Fruit fly (Drosophila melanogaster) whole organism, wandering third instar larva: ENCODE results near the gene vib.
A peak's percentile ranks its signal among the peaks of the same experiment; 100 is the strongest.

Experiments used
- CG32264 ChIP-seq: fragments of 200-800 bp; sonication (Bioruptor generic); optimal IDR thresholded peaks from 2 replicates; lab custom pipeline; 2016; ENCODE audit warnings: missing biosample characterization, missing genetic modification characterization
- CG9705 ChIP-seq: fragments of 200-800 bp; sonication (Bioruptor generic); optimal IDR thresholded peaks from 2 replicates; lab custom pipeline; 2018; ENCODE audit warnings: missing biosample characterization, mild to moderate bottlenecking, missing genetic modification characterization
- CrebA ChIP-seq: fragments of 200-800 bp; sonication (Bioruptor generic); optimal IDR thresholded peaks from 2 replicates; lab custom pipeline; 2016; ENCODE audit warnings: missing biosample characterization, mild to moderate bottlenecking, missing genetic modification characterization, borderline replicate concordance
- Dfd ChIP-seq: fragments of >200 bp; optimal IDR thresholded peaks from 2 replicates; lab custom pipeline; 2017; ENCODE audit warnings: missing biosample characterization, missing genetic modification characterization
- Dif ChIP-seq: fragments of 200-275, 200-300 bp; sonication (Bioruptor generic); optimal IDR thresholded peaks from 2 replicates; lab custom pipeline; 2018; ENCODE audit warnings: missing biosample characterization, missing genetic modification characterization; ENCODE audit not compliant: partially characterized antibody
- HLH106 ChIP-seq: fragments of 200-800 bp; optimal IDR thresholded peaks from 3 replicates; lab custom pipeline; 2019; ENCODE audit warnings: missing biosample characterization, mild to moderate bottlenecking, missing genetic modification characterization, moderate library complexity
- Hnf4 ChIP-seq: fragments of 200-800 bp; sonication (Bioruptor generic); optimal IDR thresholded peaks from 2 replicates; lab custom pipeline; 2016; ENCODE audit warnings: missing biosample characterization, mild to moderate bottlenecking, missing genetic modification characterization
- Myc ChIP-seq: fragments of >200 bp; optimal IDR thresholded peaks from 2 replicates; lab custom pipeline; 2017
- OdsH ChIP-seq: fragments of 200-800 bp; sonication (Bioruptor generic); optimal IDR thresholded peaks from 2 replicates; lab custom pipeline; 2016; ENCODE audit warnings: missing biosample characterization, mild to moderate bottlenecking, missing genetic modification characterization
- Sp1 ChIP-seq: fragments of 200-800 bp; sonication (Bioruptor generic); optimal IDR thresholded peaks from 3 replicates; lab custom pipeline; 2019; ENCODE audit warnings: missing biosample characterization, mild to moderate bottlenecking, missing genetic modification characterization, moderate library complexity
- Vsx2 ChIP-seq: fragments of 200-300, 225-300 bp; sonication (Bioruptor generic); optimal IDR thresholded peaks from 2 replicates; lab custom pipeline; 2018; ENCODE audit warnings: missing biosample characterization, missing genetic modification characterization; ENCODE audit not compliant: partially characterized antibody
- br ChIP-seq: fragments of 200-800 bp; sonication (Bioruptor generic); optimal IDR thresholded peaks from 2 replicates; lab custom pipeline; 2016; ENCODE audit warnings: missing biosample characterization, missing genetic modification characterization
- brk ChIP-seq: fragments of 200-800 bp; sonication (Bioruptor generic); optimal IDR thresholded peaks from 2 replicates; lab custom pipeline; 2016; ENCODE audit warnings: missing biosample characterization, mild to moderate bottlenecking, missing genetic modification characterization
- dl ChIP-seq, 2 experiments: fragments of 175-275, 200-275 bp in 1 of 2; fragments of 200-275 bp in 1 of 2; sonication (Bioruptor generic); optimal IDR thresholded peaks; lab custom pipeline; 2018; ENCODE audit warnings: mild to moderate bottlenecking in 2 of 2, missing biosample characterization in 2 of 2, missing genetic modification characterization in 2 of 2, moderate library complexity in 2 of 2; ENCODE audit not compliant: partially characterized antibody in 2 of 2, insufficient read depth in 1 of 2
- dmrt93B ChIP-seq: fragments of 200-800 bp; sonication (Bioruptor generic); optimal IDR thresholded peaks from 2 replicates; lab custom pipeline; 2018; ENCODE audit warnings: missing biosample characterization, mild to moderate bottlenecking, missing genetic modification characterization
- dsf ChIP-seq: sonication (Bioruptor generic); optimal IDR thresholded peaks from 2 replicates; lab custom pipeline; 2016; ENCODE audit warnings: missing biosample characterization, missing genetic modification characterization, borderline replicate concordance
- ey ChIP-seq: fragments of 200-800 bp; sonication (Bioruptor generic); optimal IDR thresholded peaks from 2 replicates; lab custom pipeline; 2016; ENCODE audit warnings: missing biosample characterization, missing genetic modification characterization
- foxo ChIP-seq, 2 experiments: fragments of 200-800 bp; sonication (Bioruptor generic); optimal IDR thresholded peaks; 2 replicates in 1 of 2; 3 replicates in 1 of 2; lab custom pipeline; 2016 to 2017; ENCODE audit warnings: missing biosample characterization in 2 of 2, missing genetic modification characterization in 2 of 2
- fru ChIP-seq: fragments of 200-800 bp; sonication (Bioruptor generic); optimal IDR thresholded peaks from 3 replicates; lab custom pipeline; 2016; ENCODE audit warnings: missing biosample characterization, mild to moderate bottlenecking, missing genetic modification characterization
- h ChIP-seq: fragments of 200-800 bp; sonication (Bioruptor generic); optimal IDR thresholded peaks from 3 replicates; lab custom pipeline; 2016; ENCODE audit warnings: missing biosample characterization, mild to moderate bottlenecking, missing genetic modification characterization
- jim ChIP-seq: fragments of 175-275, 200-325 bp; sonication (Bioruptor generic); optimal IDR thresholded peaks from 2 replicates; lab custom pipeline; 2016; ENCODE audit warnings: missing biosample characterization, mild to moderate bottlenecking, missing genetic modification characterization
- lola ChIP-seq: fragments of >200 bp; optimal IDR thresholded peaks from 2 replicates; lab custom pipeline; 2017; ENCODE audit warnings: missing biosample characterization, missing genetic modification characterization
- psq ChIP-seq: fragments of 200-800 bp; sonication (Bioruptor generic); optimal IDR thresholded peaks from 3 replicates; lab custom pipeline; 2017; ENCODE audit warnings: missing biosample characterization, mild to moderate bottlenecking, missing genetic modification characterization, moderate library complexity
- rgr ChIP-seq: fragments of 200-800 bp; sonication (Bioruptor generic); optimal IDR thresholded peaks from 3 replicates; lab custom pipeline; 2016; ENCODE audit warnings: missing biosample characterization, mild to moderate bottlenecking, missing genetic modification characterization
- sv ChIP-seq: fragments of 200-800 bp; sonication (Bioruptor generic); optimal IDR thresholded peaks from 3 replicates; lab custom pipeline; 2016; ENCODE audit warnings: missing biosample characterization, missing genetic modification characterization
- tai ChIP-seq: sonication (Bioruptor generic); optimal IDR thresholded peaks from 2 replicates; lab custom pipeline; 2016; ENCODE audit warnings: missing biosample characterization, missing genetic modification characterization
- woc ChIP-seq: sonication (Bioruptor generic); optimal IDR thresholded peaks from 2 replicates; lab custom pipeline; 2016; ENCODE audit warnings: missing biosample characterization, mild to moderate bottlenecking, missing genetic modification characterization

Gene vib

dm6 chr3R:19228080-19228479 lies 1.6 kb upstream of the vib start, which contains the start of gene CG11703:
CG11703 (minus strand) TSS chr3R:19228180.
- TF ChIP-seq Dfd (GFP tag; lab: Kevin White, UChicago) = no peak
- no peak for TF ChIP-seq brk
- TF ChIP-seq, all 38 proteins: peak for 0

- TF ChIP-seq Dif (GFP tag; lab: Kevin White, UChicago) (peak; percentile 43), dl (GFP tag; optimal IDR thresholded peaks at IDR 0.05; lab: Kevin White, UChicago; ENCODE audit: insufficient read depth in 1 of 2, partially characterized antibody in 2 of 2) (peak; percentile 1 to 58), dsf (no peak), CrebA (peak; percentile 52)
Observed at dm6 chr3R:19225446-19225955, 950 bp downstream of the vib start.

- TF ChIP-seq Dif (GFP tag; lab: Kevin White, UChicago) (no peak), Sp1 (GFP tag; lab: Kevin White, UChicago) (no peak), h (GFP tag; lab: Kevin White, UChicago) (peak; percentile 74), rgr (GFP tag; lab: Kevin White, UChicago) (no peak)
Observed at dm6 chr3R:19223369-19223768, 3.1 kb downstream of the vib start.

dm6 chr3R:19221350-19221749 lies 5.1 kb downstream of the vib start:
- no peak for TF ChIP-seq dmrt93B (GFP tag; lab: Kevin White, UChicago)
- TF ChIP-seq, all 38 proteins: peak for 0

- TF ChIP-seq fru (no peak), br (GFP tag; lab: Kevin White, UChicago) (no peak), CG32264 (GFP tag; lab: Kevin White, UChicago) (no peak), Dfd (GFP tag; lab: Kevin White, UChicago) (no peak), Vsx2 (GFP tag; lab: Kevin White, UChicago) (no peak), lola (GFP tag; lab: Kevin White, UChicago) (no peak), Myc (no peak), dl (GFP tag; optimal IDR thresholded peaks at IDR 0.05; lab: Kevin White, UChicago; ENCODE audit: insufficient read depth in 1 of 2, partially characterized antibody in 2 of 2) (no peak), jim (GFP tag; lab: Kevin White, UChicago) (no peak)
Observed at dm6 chr3R:19212545-19213176, 13.8 kb downstream of the vib start.

dm6 chr3R:19211778-19212177 lies 14.7 kb downstream of the vib start, which contains the start of gene cry:
cry (plus strand) TSS chr3R:19212154.
- no peak for TF ChIP-seq CG32264 (GFP tag; lab: Kevin White, UChicago)
- TF ChIP-seq br (GFP tag; lab: Kevin White, UChicago) = peak; percentile 61
- peak; percentile 66 for TF ChIP-seq ey (GFP tag; lab: Kevin White, UChicago)
- TF ChIP-seq tai (GFP tag; lab: Kevin White, UChicago) = peak; percentile 42
- peak; percentile 79 for TF ChIP-seq HLH106
- peak; percentile 80 for TF ChIP-seq rgr (GFP tag; lab: Kevin White, UChicago)
- TF ChIP-seq psq = peak; percentile 78
- TF ChIP-seq foxo (GFP tag; optimal IDR thresholded peaks at IDR 0.05; lab: Kevin White, UChicago) = peak in 1 of 2 experiments; percentile 79
- peak; percentile 81 for TF ChIP-seq fru
- peak; percentile 83 for TF ChIP-seq h (GFP tag; lab: Kevin White, UChicago)
- peak; percentile 49 for TF ChIP-seq CG9705 (GFP tag; lab: Kevin White, UChicago)
- no peak for TF ChIP-seq Dfd (GFP tag; lab: Kevin White, UChicago)
- TF ChIP-seq Sp1 (GFP tag; lab: Kevin White, UChicago) = peak; percentile 73
- TF ChIP-seq dmrt93B (GFP tag; lab: Kevin White, UChicago) = peak; percentile 73
- TF ChIP-seq brk = peak; percentile 62
- peak; percentile 74 for TF ChIP-seq OdsH
- TF ChIP-seq Hnf4 (GFP tag; lab: Kevin White, UChicago) = peak; percentile 59
- no peak for TF ChIP-seq sv (GFP tag; lab: Kevin White, UChicago)
- TF ChIP-seq woc = peak; percentile 35
- no peak for TF ChIP-seq Dif (GFP tag; lab: Kevin White, UChicago)
- no peak for TF ChIP-seq jim (GFP tag; lab: Kevin White, UChicago)
- TF ChIP-seq, all 38 proteins: peak for 16
